Fruit fly (Drosophila melanogaster) whole organism, larva: ENCODE data around the gene mesh.

Source experiments
- noc ChIP-seq: fragments of 200-800 bp; sonication (Bioruptor generic); optimal IDR thresholded peaks from 3 replicates; lab custom pipeline; 2019; ENCODE audit warnings: missing biosample characterization, mild to moderate bottlenecking, missing genetic modification characterization, moderate library complexity

mesh gene

dm6 chr3R:31130566-31130965, 65.0 kb downstream of the mesh start, which contains the start of gene Ktch:
Gene Ktch (minus strand): TSS chr3R:31130666.
- no peak for TF ChIP-seq noc (tag; lab: Kevin White, UChicago)
